Fruit fly (Drosophila melanogaster): ENCODE results near the gene lost.

Gene lost

DNA sequence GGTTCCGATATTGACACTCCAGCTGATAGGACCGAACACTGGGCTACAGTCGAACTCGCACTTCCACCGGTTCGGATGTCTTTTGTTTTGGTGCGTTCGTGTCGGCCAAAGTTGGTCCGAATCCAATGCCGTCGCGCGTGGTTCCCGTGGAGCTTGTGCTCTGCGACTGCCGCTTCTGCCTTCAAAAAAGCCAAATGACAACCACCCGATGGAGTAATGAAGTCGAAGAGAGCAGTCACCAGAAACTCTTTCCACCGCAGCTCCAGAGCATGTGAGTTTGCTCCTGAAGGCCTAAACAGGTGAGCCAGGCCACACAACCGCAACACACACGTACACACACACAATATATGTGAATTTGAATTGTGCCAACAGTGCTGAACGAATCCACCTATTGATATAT lies 8.8 kb upstream of the lost start, which contains the start of gene CG34112:
Gene CG34112, minus strand, starts transcription at position 143 of the 400 bp plus-strand sequence.
- TF ChIP-seq gl (tag; optimal IDR thresholded peaks at IDR 0.05) (no peak), Pif1B (GFP tag; optimal IDR thresholded peaks at IDR 0.05) (no peak), CG4496 (GFP tag; IDR thresholded peaks at IDR 0.05) (0 out of 3 replicates have a peak, but pooled peaks have one; percentile 37), CG17806 (tag; optimal IDR thresholded peaks at IDR 0.05) (no peak), CG12605 (GFP tag; IDR thresholded peaks at IDR 0.05) (0 out of 2 replicates have a peak, but pooled peaks have one; percentile 16), Ets98B (GFP tag; IDR thresholded peaks at IDR 0.05) (0 out of 2 replicates have a peak, but pooled peaks have one; percentile 23)

- TF ChIP-seq CG8301 (tag; optimal IDR thresholded peaks at IDR 0.05) (peak; percentile 97), CG15710 (tag; optimal IDR thresholded peaks at IDR 0.05) (peak; percentile 84), CG34367 (tag; optimal IDR thresholded peaks at IDR 0.05) (peak; percentile 85), Pif1B (GFP tag; optimal IDR thresholded peaks at IDR 0.05) (peak; percentile 97), CG12605 (GFP tag; IDR thresholded peaks at IDR 0.05) (peak; percentile 94), D1 (tag; optimal IDR thresholded peaks at IDR 0.05) (peak; percentile 70), CG13204 (GFP tag; optimal IDR thresholded peaks at IDR 0.05) (no peak), Snoo (tag; optimal IDR thresholded peaks at IDR 0.05) (peak; percentile 88), fd96Ca (GFP tag; IDR thresholded peaks at IDR 0.05) (peak; percentile 97; the same call in 2 of the 3 replicates), CG9948 (tag; optimal IDR thresholded peaks at IDR 0.05) (peak; percentile 91), CG14655 (GFP tag; optimal IDR thresholded peaks at IDR 0.05) (peak; percentile 94), Pif1A (GFP tag; optimal IDR thresholded peaks at IDR 0.05) (peak; percentile 94), EcR (GFP tag; optimal IDR thresholded peaks at IDR 0.05) (peak; percentile 6), CG32121 (GFP tag; IDR thresholded peaks at IDR 0.05) (peak; percentile 95), CG17806 (tag; optimal IDR thresholded peaks at IDR 0.05) (peak; percentile 88), CG4496 (GFP tag; IDR thresholded peaks at IDR 0.05) (peak; percentile 97), rn (GFP tag; IDR thresholded peaks at IDR 0.05) (peak; percentile 89), Ets98B (GFP tag; IDR thresholded peaks at IDR 0.05) (peak; percentile 97), CG8159 (tag; optimal IDR thresholded peaks at IDR 0.05) (peak; percentile 87), gl (tag; optimal IDR thresholded peaks at IDR 0.05) (peak; percentile 82), CG10348 (GFP tag; IDR thresholded peaks at IDR 0.05) (peak; percentile 84)
Measured at dm6 chr3R:4394654-4395581, 8.0 kb upstream of the lost start.

- TF ChIP-seq Pif1B (GFP tag; optimal IDR thresholded peaks at IDR 0.05): no peak
- peak; percentile 5 for TF ChIP-seq CG8159 (tag; optimal IDR thresholded peaks at IDR 0.05)
Measured at dm6 chr3R:4397403-4398079, 5.3 kb upstream of the lost start, which contains the start of gene CG9855. TSS of gene CG9855 (minus strand) at chr3R:4397875.

DNA sequence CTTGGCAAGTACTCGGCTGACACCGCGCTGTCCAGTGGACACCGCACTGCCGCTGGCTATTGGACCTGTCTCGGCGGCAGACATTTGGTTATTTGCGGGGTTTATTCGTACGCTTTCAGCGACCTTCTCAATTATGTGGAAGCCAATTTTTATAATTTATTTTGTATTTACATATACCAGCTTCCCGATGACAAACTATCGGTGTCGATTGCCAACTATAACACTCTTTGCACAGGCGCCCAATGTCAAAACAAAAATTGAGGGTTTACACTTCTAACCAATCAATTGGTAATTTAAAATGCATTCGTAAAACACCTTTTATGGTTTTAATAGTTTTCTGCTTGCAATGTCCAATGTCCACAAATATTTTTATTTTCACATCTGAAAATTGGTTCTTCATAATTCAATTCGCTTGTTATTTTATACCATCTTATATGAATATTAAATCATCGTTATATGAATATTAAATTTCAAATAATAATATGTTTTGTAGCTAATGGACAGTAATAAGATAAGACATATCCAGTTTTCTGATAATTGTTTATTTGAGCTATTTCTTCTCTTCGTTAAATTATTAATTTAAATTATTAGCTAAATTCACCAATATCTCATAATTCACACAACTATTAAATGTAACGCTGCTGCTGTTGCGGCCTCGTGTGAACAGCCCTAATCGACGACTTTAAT lies 2.9 kb upstream of the lost start:
- no peak for TF ChIP-seq Pif1B (GFP tag; optimal IDR thresholded peaks at IDR 0.05)
- TF ChIP-seq CG9948 (tag; optimal IDR thresholded peaks at IDR 0.05): peak; percentile 12
- TF ChIP-seq CG4496 (GFP tag; IDR thresholded peaks at IDR 0.05): no peak
- no peak for TF ChIP-seq CG34367 (tag; optimal IDR thresholded peaks at IDR 0.05)
- TF ChIP-seq Ets98B (GFP tag; IDR thresholded peaks at IDR 0.05): no peak; the same call in 1 of the 2 replicates
- TF ChIP-seq fd96Ca (GFP tag; IDR thresholded peaks at IDR 0.05): 0 out of 3 replicates have a peak, but pooled peaks have one; percentile 30
- TF ChIP-seq D1 (tag; optimal IDR thresholded peaks at IDR 0.05): no peak
- no peak for TF ChIP-seq Snoo (tag; optimal IDR thresholded peaks at IDR 0.05)
- TF ChIP-seq CG13204 (GFP tag; optimal IDR thresholded peaks at IDR 0.05): no peak
- TF ChIP-seq rn (GFP tag; IDR thresholded peaks at IDR 0.05): no peak
- TF ChIP-seq CG17806 (tag; optimal IDR thresholded peaks at IDR 0.05): no peak
- no peak for TF ChIP-seq EcR (GFP tag; optimal IDR thresholded peaks at IDR 0.05)
- TF ChIP-seq CG8159 (tag; optimal IDR thresholded peaks at IDR 0.05): peak; percentile 56
- no peak for TF ChIP-seq CG14655 (GFP tag; optimal IDR thresholded peaks at IDR 0.05)
- TF ChIP-seq CG12605 (GFP tag; IDR thresholded peaks at IDR 0.05): no peak
- no peak for TF ChIP-seq CG8301 (tag; optimal IDR thresholded peaks at IDR 0.05)
- TF ChIP-seq Pif1A (GFP tag; optimal IDR thresholded peaks at IDR 0.05): no peak
- no peak for TF ChIP-seq CG32121 (GFP tag; IDR thresholded peaks at IDR 0.05)
- TF ChIP-seq gl (tag; optimal IDR thresholded peaks at IDR 0.05): no peak
- peak; percentile 25 for TF ChIP-seq CG15710 (tag; optimal IDR thresholded peaks at IDR 0.05)
- TF ChIP-seq CG10348 (GFP tag; IDR thresholded peaks at IDR 0.05): no peak

dm6 chr3R:4400497-4400833 lies 2.4 kb upstream of the lost start, which contains the start of gene CG14647:
TSS of gene CG14647 (plus strand) at chr3R:4400510.
- no peak for TF ChIP-seq CG8159 (tag; optimal IDR thresholded peaks at IDR 0.05)
- TF ChIP-seq D1 (tag; optimal IDR thresholded peaks at IDR 0.05): no peak
- TF ChIP-seq CG9948 (tag; optimal IDR thresholded peaks at IDR 0.05): no peak
- no peak for TF ChIP-seq EcR (GFP tag; optimal IDR thresholded peaks at IDR 0.05)
- no peak for TF ChIP-seq Pif1A (GFP tag; optimal IDR thresholded peaks at IDR 0.05)
- no peak for TF ChIP-seq fd96Ca (GFP tag; IDR thresholded peaks at IDR 0.05)
- no peak for TF ChIP-seq rn (GFP tag; IDR thresholded peaks at IDR 0.05)
- TF ChIP-seq CG32121 (GFP tag; IDR thresholded peaks at IDR 0.05): no peak
- no peak for TF ChIP-seq gl (tag; optimal IDR thresholded peaks at IDR 0.05)
- TF ChIP-seq CG13204 (GFP tag; optimal IDR thresholded peaks at IDR 0.05): no peak
- no peak for TF ChIP-seq CG8301 (tag; optimal IDR thresholded peaks at IDR 0.05)
- no peak for TF ChIP-seq CG12605 (GFP tag; IDR thresholded peaks at IDR 0.05)
- no peak for TF ChIP-seq Snoo (tag; optimal IDR thresholded peaks at IDR 0.05)
- no peak for TF ChIP-seq Ets98B (GFP tag; IDR thresholded peaks at IDR 0.05)

Data from whole organism, pupa.